Fruit fly (Drosophila melanogaster) whole organism, prepupa: ENCODE results near the gene EMC3.

Experiments used
- CG4318 ChIP-seq: fragments of 200-800 bp; sonication (Bioruptor generic); optimal IDR thresholded peaks from 3 replicates; lab custom pipeline; 2017; ENCODE audit warnings: missing biosample characterization, mild to moderate bottlenecking, missing genetic modification characterization
- Eip93F ChIP-seq: fragments of 200-800 bp; sonication (Bioruptor generic); optimal IDR thresholded peaks from 2 replicates; lab custom pipeline; 2016; ENCODE audit warnings: missing biosample characterization, mild to moderate bottlenecking, missing genetic modification characterization
- Sox14 ChIP-seq: fragments of 200-800 bp; sonication (Bioruptor generic); optimal IDR thresholded peaks from 3 replicates; lab custom pipeline; 2016; ENCODE audit warnings: missing biosample characterization, missing genetic modification characterization
- acj6 ChIP-seq: fragments of 200-800 bp; sonication (Bioruptor generic); optimal IDR thresholded peaks from 3 replicates; lab custom pipeline; 2016; ENCODE audit warnings: missing biosample characterization, missing genetic modification characterization
- eg ChIP-seq: fragments of 200-800 bp; sonication (Bioruptor generic); IDR thresholded peaks from 3 replicates; pipeline ENCODE4 v1.3.6; 2022; ENCODE audit warnings: missing biosample characterization, missing genetic modification characterization
- lz ChIP-seq: fragments of 200-800 bp; sonication (Bioruptor generic); optimal IDR thresholded peaks from 3 replicates; lab custom pipeline; 2016; ENCODE audit warnings: missing biosample characterization, missing genetic modification characterization
- topi ChIP-seq: fragments of 200-800 bp; sonication (Bioruptor generic); optimal IDR thresholded peaks from 3 replicates; lab custom pipeline; 2016; ENCODE audit warnings: missing biosample characterization, missing genetic modification characterization

DNA sequence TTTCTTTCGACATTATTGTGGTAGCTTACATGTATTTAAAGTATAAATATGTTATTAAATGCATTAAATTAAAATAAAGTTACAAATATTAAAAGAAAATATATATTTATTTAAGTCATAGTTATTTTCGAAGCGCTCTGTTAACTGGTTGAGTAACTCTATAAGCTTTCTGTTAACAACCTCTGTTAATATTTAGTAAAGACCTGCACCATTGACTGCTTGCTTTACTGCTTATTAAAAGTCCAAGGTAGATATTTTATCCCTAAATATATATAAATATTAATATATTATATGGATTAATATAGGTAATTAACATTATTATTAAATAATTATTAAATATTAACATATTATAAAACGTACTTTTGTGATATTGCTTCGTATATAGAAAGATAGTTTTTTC lies 10.7 kb downstream of the EMC3 start:
- no peak for TF ChIP-seq lz (GFP tag; lab: Kevin White, UChicago)
- TF ChIP-seq eg (GFP tag; lab: Robert Waterston, UW): no peak
- TF ChIP-seq topi (GFP tag; lab: Kevin White, UChicago): no peak
- TF ChIP-seq acj6 (GFP tag; lab: Kevin White, UChicago): no peak
- no peak for TF ChIP-seq Eip93F (GFP tag; lab: Kevin White, UChicago)
- TF ChIP-seq CG4318 (GFP tag; lab: Kevin White, UChicago): no peak
- no peak for TF ChIP-seq Sox14 (GFP tag; lab: Kevin White, UChicago)
